Fruit fly (Drosophila melanogaster) whole organism, embryonic: ENCODE data around the gene Trpgamma.

Source experiments
- Adf1 ChIP-seq: fragments of 200-800 bp; sonication (Bioruptor generic); IDR thresholded peaks from 2 replicates; pipeline ENCODE4 v1.3.6; 2022; ENCODE audit warnings: missing biosample characterization, missing genetic modification characterization
- Aef1 ChIP-seq: fragments of 200-800 bp; sonication (Bioruptor generic); IDR thresholded peaks from 3 replicates; pipeline ENCODE4 v1.3.6; 2022; ENCODE audit warnings: missing biosample characterization, missing genetic modification characterization
- Bgb ChIP-seq: fragments of 200-800 bp; sonication (Bioruptor generic); IDR thresholded peaks from 2 replicates; pipeline ENCODE4 v1.3.6; 2022; ENCODE audit warnings: missing biosample characterization, missing genetic modification characterization; ENCODE audit not compliant: partially characterized antibody
- BtbVII ChIP-seq: fragments of 200-800 bp; sonication (Bioruptor generic); optimal IDR thresholded peaks from 3 replicates; lab custom pipeline; 2017; ENCODE audit warnings: missing biosample characterization, mild to moderate bottlenecking, missing genetic modification characterization
- CG1024 ChIP-seq: fragments of 200-800 bp; sonication (Bioruptor generic); IDR thresholded peaks from 2 replicates; pipeline ENCODE4 v1.3.6; 2022; ENCODE audit warnings: missing biosample characterization, missing genetic modification characterization
- CG10431 ChIP-seq: fragments of 200-800 bp; sonication (Bioruptor generic); optimal IDR thresholded peaks from 3 replicates; lab custom pipeline; 2018; ENCODE audit warnings: missing biosample characterization, mild to moderate bottlenecking, missing genetic modification characterization
- CG10543 ChIP-seq: fragments of 200-800 bp; sonication (Bioruptor generic); optimal IDR thresholded peaks from 3 replicates; lab custom pipeline; 2017; ENCODE audit warnings: missing biosample characterization, mild to moderate bottlenecking, missing genetic modification characterization, moderate library complexity
- CG13775 ChIP-seq: fragments of 200-800 bp; sonication (Bioruptor generic); optimal IDR thresholded peaks from 3 replicates; lab custom pipeline; 2017; ENCODE audit warnings: missing biosample characterization, mild to moderate bottlenecking, missing genetic modification characterization
- CG14710 ChIP-seq: fragments of 200-800 bp; sonication (Bioruptor generic); optimal IDR thresholded peaks from 3 replicates; lab custom pipeline; 2019; ENCODE audit warnings: missing biosample characterization, mild to moderate bottlenecking, missing genetic modification characterization, moderate library complexity
- CG15601 ChIP-seq: fragments of 200-800 bp; sonication (Bioruptor generic); optimal IDR thresholded peaks from 3 replicates; lab custom pipeline; 2019; ENCODE audit warnings: missing biosample characterization, mild to moderate bottlenecking, missing genetic modification characterization, moderate library complexity
- CG16863 ChIP-seq: fragments of 200-800 bp; sonication (Bioruptor generic); optimal IDR thresholded peaks from 3 replicates; lab custom pipeline; 2016; ENCODE audit warnings: missing biosample characterization, missing genetic modification characterization
- CG17328 ChIP-seq: fragments of 200-800 bp; sonication (Bioruptor generic); IDR thresholded peaks from 2 replicates; pipeline ENCODE4 v1.3.6; 2022; ENCODE audit warnings: missing biosample characterization, missing genetic modification characterization
- CG18476 ChIP-seq: fragments of 200-800 bp; sonication (Bioruptor generic); optimal IDR thresholded peaks from 2 replicates; lab custom pipeline; 2016; ENCODE audit warnings: missing biosample characterization, mild to moderate bottlenecking, missing genetic modification characterization
- CG2712 ChIP-seq: fragments of 200-800 bp; optimal IDR thresholded peaks from 3 replicates; lab custom pipeline; 2019; ENCODE audit warnings: missing biosample characterization, mild to moderate bottlenecking, missing genetic modification characterization, moderate library complexity
- CG31224 ChIP-seq: fragments of 200-800 bp; sonication (Bioruptor generic); IDR thresholded peaks from 2 replicates; pipeline ENCODE4 v1.3.6; 2022; ENCODE audit warnings: missing biosample characterization, missing genetic modification characterization
- CG31365 ChIP-seq: fragments of 200-800 bp; sonication (Bioruptor generic); optimal IDR thresholded peaks from 2 replicates; lab custom pipeline; 2018; ENCODE audit warnings: missing biosample characterization, mild to moderate bottlenecking, missing genetic modification characterization
- CG3726 ChIP-seq: fragments of 200-800 bp; sonication (Bioruptor generic); IDR thresholded peaks from 3 replicates; pipeline ENCODE4, ENCODE4 v1.3.6; 2022; ENCODE audit warnings: missing biosample characterization, missing genetic modification characterization
- CG42726 ChIP-seq: fragments of 200-800 bp; sonication (Bioruptor generic); IDR thresholded peaks from 2 replicates; pipeline ENCODE4 v1.3.6; 2022; ENCODE audit warnings: missing biosample characterization, missing genetic modification characterization; ENCODE audit not compliant: partially characterized antibody
- CG7963 ChIP-seq: fragments of 200-800 bp; sonication (Bioruptor generic); IDR thresholded peaks from 3 replicates; pipeline ENCODE4 v1.3.6; 2022; ENCODE audit warnings: missing biosample characterization, missing genetic modification characterization; ENCODE audit not compliant: partially characterized antibody
- CG8924 ChIP-seq: fragments of 200-800 bp; optimal IDR thresholded peaks from 3 replicates; lab custom pipeline; 2019; ENCODE audit warnings: missing biosample characterization, mild to moderate bottlenecking, missing genetic modification characterization, moderate library complexity
- Camta ChIP-seq: fragments of 200-800 bp; sonication (Bioruptor generic); optimal IDR thresholded peaks from 2 replicates; lab custom pipeline; 2016; ENCODE audit warnings: missing biosample characterization, missing genetic modification characterization
- Doc3 ChIP-seq: fragments of 200-800 bp; sonication (Bioruptor generic); IDR thresholded peaks from 3 replicates; pipeline ENCODE4 v1.3.6; 2022; ENCODE audit warnings: missing biosample characterization, missing genetic modification characterization; ENCODE audit not compliant: partially characterized antibody
- Dp ChIP-seq: fragments of 200-800 bp; sonication (Bioruptor generic); optimal IDR thresholded peaks from 2 replicates; lab custom pipeline; 2018; ENCODE audit warnings: missing biosample characterization, mild to moderate bottlenecking, missing genetic modification characterization, moderate library complexity
- E2f2 ChIP-seq: fragments of 200-800 bp; sonication (Bioruptor generic); IDR thresholded peaks from 2 replicates; pipeline ENCODE4 v1.3.6; 2022; ENCODE audit warnings: missing biosample characterization, missing genetic modification characterization
- Ets65A ChIP-seq: fragments of 200-800 bp; sonication (Bioruptor generic); peaks from one replicate; lab custom pipeline; 2016; ENCODE audit warnings: missing biosample characterization, missing genetic modification characterization
- Fer1 ChIP-seq: fragments of 200-800 bp; sonication (Bioruptor generic); optimal IDR thresholded peaks from 2 replicates; lab custom pipeline; 2017; ENCODE audit warnings: missing biosample characterization, mild to moderate bottlenecking, missing genetic modification characterization
- HLH54F ChIP-seq: fragments of 200-800 bp; sonication (Bioruptor generic); optimal IDR thresholded peaks from 3 replicates; lab custom pipeline; 2016; ENCODE audit warnings: missing biosample characterization, missing genetic modification characterization
- MESR4 ChIP-seq: fragments of 200-800 bp; sonication (Bioruptor generic); optimal IDR thresholded peaks from 2 replicates; lab custom pipeline; 2018; ENCODE audit warnings: missing biosample characterization, mild to moderate bottlenecking, missing genetic modification characterization, moderate library complexity
- Med ChIP-seq: fragments of 200-800 bp; sonication (Bioruptor generic); peaks from one replicate; lab custom pipeline; 2016; ENCODE audit warnings: missing biosample characterization, missing genetic modification characterization, mild to moderate bottlenecking, inconsistent platforms, moderate library complexity
- Myb ChIP-seq: fragments of 200-800 bp; sonication (Bioruptor generic); optimal IDR thresholded peaks from 2 replicates; lab custom pipeline; 2016; ENCODE audit warnings: missing biosample characterization, missing genetic modification characterization
- Nf-YA ChIP-seq: fragments of 200-800 bp; sonication (Bioruptor generic); IDR thresholded peaks from 2 replicates; pipeline ENCODE4 v1.3.6; 2022; ENCODE audit warnings: missing biosample characterization, missing genetic modification characterization
- YL-1 ChIP-seq: fragments of 200-800 bp; sonication (Bioruptor generic); optimal IDR thresholded peaks from 3 replicates; lab custom pipeline; 2017; ENCODE audit warnings: missing biosample characterization, mild to moderate bottlenecking, missing genetic modification characterization
- amos ChIP-seq: fragments of 200-800 bp; sonication (Bioruptor generic); IDR thresholded peaks from 2 replicates; pipeline ENCODE4 v1.3.6; 2022; ENCODE audit warnings: missing biosample characterization, missing genetic modification characterization; ENCODE audit not compliant: partially characterized antibody
- en ChIP-seq: fragments of 200-800 bp; sonication (Bioruptor generic); optimal IDR thresholded peaks from 2 replicates; lab custom pipeline; 2016; ENCODE audit warnings: missing biosample characterization, missing genetic modification characterization
- eve ChIP-seq, 2 experiments: fragments of >200 bp; optimal IDR thresholded peaks; 2 replicates each; lab custom pipeline; 2017; ENCODE audit warnings: missing biosample characterization in 2 of 2, missing genetic modification characterization in 2 of 2
- gem ChIP-seq: fragments of 200-800 bp; sonication (Bioruptor generic); optimal IDR thresholded peaks from 2 replicates; lab custom pipeline; 2019; ENCODE audit warnings: missing biosample characterization, mild to moderate bottlenecking, missing genetic modification characterization, moderate library complexity
- jumu ChIP-seq: fragments of 200-800 bp; sonication (Bioruptor generic); optimal IDR thresholded peaks from 3 replicates; lab custom pipeline; 2016; ENCODE audit warnings: missing biosample characterization, missing genetic modification characterization
- mld ChIP-seq: fragments of 200-800 bp; sonication (Bioruptor generic); IDR thresholded peaks from 3 replicates; pipeline ENCODE4 v1.3.6; 2022; ENCODE audit warnings: missing biosample characterization, missing genetic modification characterization; ENCODE audit not compliant: partially characterized antibody
- nerfin-2 ChIP-seq: fragments of 200-800 bp; sonication (Bioruptor generic); IDR thresholded peaks from 2 replicates; pipeline ENCODE4 v1.3.6; 2022; ENCODE audit warnings: missing biosample characterization, missing genetic modification characterization; ENCODE audit not compliant: partially characterized antibody
- nom ChIP-seq: fragments of 200-800 bp; sonication (Bioruptor generic); optimal IDR thresholded peaks from 2 replicates; lab custom pipeline; 2017; ENCODE audit warnings: missing biosample characterization, missing genetic modification characterization, mild to moderate bottlenecking, moderate library complexity, missing genetic modification reagents
- scrt ChIP-seq: fragments of 200-800 bp; sonication (Bioruptor generic); optimal IDR thresholded peaks from 2 replicates; lab custom pipeline; 2018; ENCODE audit warnings: missing biosample characterization, mild to moderate bottlenecking, missing genetic modification characterization, moderate library complexity
- sd ChIP-seq: fragments of 200-800 bp; sonication (Bioruptor generic); optimal IDR thresholded peaks from 3 replicates; lab custom pipeline; 2018; ENCODE audit warnings: missing biosample characterization, mild to moderate bottlenecking, missing genetic modification characterization, moderate library complexity
- sens ChIP-seq: fragments of 200-800 bp; sonication (Bioruptor generic); peaks from one replicate; lab custom pipeline; 2016; ENCODE audit warnings: missing biosample characterization, missing genetic modification characterization
- so ChIP-seq: fragments of 200-800 bp; sonication (Bioruptor generic); IDR thresholded peaks from 3 replicates; pipeline ENCODE4 v1.3.6; 2022; ENCODE audit warnings: missing biosample characterization, missing genetic modification characterization
- vnd ChIP-seq: fragments of 200-800 bp; sonication (Bioruptor generic); IDR thresholded peaks from 3 replicates; pipeline ENCODE4 v1.3.6; 2022; ENCODE audit warnings: missing biosample characterization, missing genetic modification characterization; ENCODE audit not compliant: partially characterized antibody
- vvl ChIP-seq: fragments of 200-800 bp; sonication (Bioruptor generic); IDR thresholded peaks from 2 replicates; pipeline ENCODE4 v1.3.6; 2022; ENCODE audit warnings: missing biosample characterization, missing genetic modification characterization
- zen2 ChIP-seq: fragments of 200-800 bp; sonication (Bioruptor generic); IDR thresholded peaks from 3 replicates; pipeline ENCODE4 v1.3.6; 2022; ENCODE audit warnings: missing biosample characterization, missing genetic modification characterization; ENCODE audit not compliant: partially characterized antibody
- zf30C ChIP-seq: fragments of 200-800 bp; sonication (Bioruptor generic); optimal IDR thresholded peaks from 3 replicates; lab custom pipeline; 2018; ENCODE audit warnings: missing biosample characterization, mild to moderate bottlenecking, missing genetic modification characterization

The Trpgamma gene

DNA sequence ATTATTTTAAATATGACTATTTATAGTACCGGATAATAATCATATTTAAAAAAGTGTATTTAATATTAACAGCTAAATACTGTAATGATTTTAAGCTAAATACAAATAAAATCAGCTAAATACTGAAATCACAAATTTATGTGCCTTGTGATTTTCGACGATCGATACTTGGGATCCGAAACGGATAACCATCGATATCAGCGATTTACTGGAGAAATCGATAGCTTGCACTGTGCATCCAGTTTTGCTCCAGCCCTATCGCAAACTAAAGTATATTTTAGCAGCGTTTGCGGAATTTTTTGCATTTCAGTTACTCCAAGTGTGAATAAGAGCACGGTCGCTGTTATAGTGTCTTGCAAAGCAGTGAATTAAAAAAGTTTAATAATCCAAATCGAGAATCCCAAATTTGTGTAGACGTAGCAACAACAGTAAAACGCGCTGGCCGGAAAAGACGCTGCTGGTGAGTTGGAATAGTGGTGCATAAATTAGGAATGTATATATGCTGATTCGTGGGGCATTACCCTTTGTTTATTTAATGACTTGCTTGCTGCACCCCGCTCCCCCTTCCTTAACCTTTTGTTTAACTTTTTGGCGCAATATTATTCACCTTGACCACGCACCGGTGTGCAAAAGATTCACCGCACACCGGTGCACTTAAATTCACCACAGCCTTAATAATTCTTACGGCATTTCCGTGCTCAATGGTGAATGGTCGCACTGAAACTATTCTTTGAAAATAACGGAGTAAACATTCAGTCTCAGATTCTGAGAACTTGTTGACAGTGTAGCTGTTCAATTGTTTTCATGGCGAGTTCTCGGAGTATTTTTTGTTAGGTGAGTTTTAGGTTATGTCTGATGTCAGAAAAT lies 3.5 kb upstream of the Trpgamma start, which contains the start of the genes grp and squ (continued):
- peak; percentile 5 for TF ChIP-seq gem (tag; lab: Kevin White, UChicago)
- TF ChIP-seq nerfin-2: peak; percentile 99
- peak; percentile 68 for TF ChIP-seq Dp (GFP tag; lab: Kevin White, UChicago)
- peak; percentile 85 for TF ChIP-seq sens (GFP tag; lab: Kevin White, UChicago)
- peak; percentile 95 for TF ChIP-seq vnd
- TF ChIP-seq Med (GFP tag; lab: Kevin White, UChicago): peak; percentile 80
- TF ChIP-seq mld (GFP tag; lab: Robert Waterston, UW): peak; percentile 97
- TF ChIP-seq CG8924: peak; percentile 33
- no peak for TF ChIP-seq CG31224 (GFP tag; lab: Robert Waterston, UW)
- peak; percentile 30 for TF ChIP-seq sd
- TF ChIP-seq Ets65A (GFP tag; lab: Kevin White, UChicago): no peak
- TF ChIP-seq Bgb (GFP tag; lab: Robert Waterston, UW): peak; percentile 98
- TF ChIP-seq scrt (GFP tag; lab: Kevin White, UChicago): no peak
- no peak for TF ChIP-seq en (GFP tag; lab: Kevin White, UChicago)
- TF ChIP-seq CG3726: no peak
- TF ChIP-seq Adf1: no peak
- no peak for TF ChIP-seq CG18476 (GFP tag; lab: Kevin White, UChicago)
- TF ChIP-seq MESR4 (GFP tag; lab: Kevin White, UChicago): peak; percentile 35
- no peak for TF ChIP-seq CG1024 (GFP tag; lab: Robert Waterston, UW)
- TF ChIP-seq zen2 (GFP tag; lab: Robert Waterston, UW): peak; percentile 89
- peak; percentile 96 for TF ChIP-seq CG42726
- TF ChIP-seq vvl: peak; percentile 18; the same call in 1 of the 2 replicates
- TF ChIP-seq CG17328 (GFP tag; lab: Robert Waterston, UW): no peak
- TF ChIP-seq nom (GFP tag; lab: Kevin White, UChicago): peak; percentile 19
- peak; percentile 60 for TF ChIP-seq E2f2 (GFP tag; lab: Robert Waterston, UW)
- TF ChIP-seq zf30C (GFP tag; lab: Kevin White, UChicago): peak; percentile 40
- peak; percentile 3 for TF ChIP-seq BtbVII
- peak; percentile 4 for TF ChIP-seq CG13775 (GFP tag; lab: Kevin White, UChicago)
- peak; percentile 96 for TF ChIP-seq amos
- TF ChIP-seq CG31365 (tag; lab: Kevin White, UChicago): no peak
- peak; percentile 96 for TF ChIP-seq Myb (GFP tag; lab: Kevin White, UChicago)
- TF ChIP-seq so: no peak
- TF ChIP-seq jumu (GFP tag; lab: Kevin White, UChicago): peak; percentile 26
- peak; percentile 98 for TF ChIP-seq CG7963 (GFP tag; lab: Robert Waterston, UW)
- peak; percentile 37 for TF ChIP-seq HLH54F (GFP tag; lab: Kevin White, UChicago)
- peak; percentile 7 for TF ChIP-seq Fer1 (GFP tag; lab: Kevin White, UChicago)
- peak; percentile 25 for TF ChIP-seq CG14710 (tag; lab: Kevin White, UChicago)
- peak in 1 of 2 experiments; percentile 82 for TF ChIP-seq eve (GFP tag; optimal IDR thresholded peaks at IDR 0.05; lab: Kevin White, UChicago)
- no peak for TF ChIP-seq CG16863 (GFP tag; lab: Kevin White, UChicago)
- TF ChIP-seq Aef1: no peak
- peak; percentile 34 for TF ChIP-seq CG15601 (tag; lab: Kevin White, UChicago)
- no peak for TF ChIP-seq Camta (GFP tag; lab: Kevin White, UChicago)
- peak; percentile 27 for TF ChIP-seq CG10543 (GFP tag; lab: Kevin White, UChicago)
- peak; percentile 32 for TF ChIP-seq CG2712
- TF ChIP-seq YL-1: peak; percentile 19
- no peak for TF ChIP-seq CG10431
- peak; percentile 83 for TF ChIP-seq Doc3 (GFP tag; lab: Robert Waterston, UW)
- TF ChIP-seq Nf-YA: no peak
